Fruit fly (Drosophila melanogaster): ENCODE measurements around the gene crn.
A peak's percentile ranks its signal among the peaks of the same experiment; 100 is the strongest.

The crn gene

DNA sequence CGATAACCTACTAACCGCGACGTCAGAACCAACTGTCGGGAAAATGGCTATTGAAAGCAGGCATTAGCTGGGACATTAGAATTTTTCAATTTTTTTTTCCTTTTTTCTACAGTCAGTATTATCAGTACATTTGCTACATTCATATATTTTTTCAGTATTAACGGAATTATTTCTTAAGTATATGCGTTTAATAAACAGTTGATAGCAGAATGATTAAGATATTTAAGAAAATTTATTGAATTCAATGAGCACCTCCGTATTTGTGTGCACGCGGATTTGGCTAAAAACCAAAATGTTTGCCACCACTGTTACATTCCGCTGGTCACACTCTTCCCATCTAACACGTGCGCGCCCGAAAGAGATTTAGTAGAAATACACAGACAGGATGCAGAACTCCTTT is 12.7 kb upstream of the crn start, which contains the start of the genes temp and CG3071 (continued):
- TF ChIP-seq CG17802 (tag; optimal IDR thresholded peaks at IDR 0.05) (no peak), CG16863 (GFP tag; optimal IDR thresholded peaks at IDR 0.05) (peak; percentile 61), CG8089 (GFP tag; optimal IDR thresholded peaks at IDR 0.05) (peak; percentile 7), CG6791 (GFP tag; IDR thresholded peaks at IDR 0.05; ENCODE audit: partially characterized antibody) (no peak), nmo (GFP tag; optimal IDR thresholded peaks at IDR 0.05) (peak; percentile 78), ind (GFP tag; optimal IDR thresholded peaks at IDR 0.05) (peak; percentile 63), CG15479 (GFP tag; optimal IDR thresholded peaks at IDR 0.05) (peak; percentile 61), Bgb (GFP tag; IDR thresholded peaks at IDR 0.05; ENCODE audit: partially characterized antibody) (no peak), yki (optimal IDR thresholded peaks at IDR 0.05) (no peak), CG6272 (GFP tag; IDR thresholded peaks at IDR 0.05) (peak; percentile 56), CG8944 (GFP tag; optimal IDR thresholded peaks at IDR 0.05) (peak; percentile 50), tap (tag; optimal IDR thresholded peaks at IDR 0.05) (no peak), gro (GFP tag; optimal IDR thresholded peaks at IDR 0.05) (peak; percentile 42), sob (GFP tag; IDR thresholded peaks at IDR 0.05) (peak; percentile 52), Atf-2 (GFP tag; optimal IDR thresholded peaks at IDR 0.05) (peak; percentile 65), Nf-YB (GFP tag; optimal IDR thresholded peaks at IDR 0.05) (peak; percentile 34), zfh1 (GFP tag; IDR thresholded peaks at IDR 0.05) (no peak), Sin3A (optimal IDR thresholded peaks at IDR 0.05) (peak; percentile 89), da (GFP tag; optimal IDR thresholded peaks at IDR 0.05) (no peak), lbe (GFP tag; optimal IDR thresholded peaks at IDR 0.05) (peak; percentile 9), CG4404 (GFP tag; IDR thresholded peaks at IDR 0.05) (peak; percentile 66), CG6254 (GFP tag; optimal IDR thresholded peaks at IDR 0.05) (no peak), CG2202 (tag; optimal IDR thresholded peaks at IDR 0.05) (peak; percentile 6), CG9727 (GFP tag; optimal IDR thresholded peaks at IDR 0.05) (peak; percentile 74), kay (GFP tag; optimal IDR thresholded peaks at IDR 0.05) (peak; percentile 42), HLHmδ (GFP tag; optimal IDR thresholded peaks at IDR 0.05) (no peak), crc (GFP tag; optimal IDR thresholded peaks at IDR 0.05) (peak; percentile 23), zen2 (GFP tag; IDR thresholded peaks at IDR 0.05; ENCODE audit: partially characterized antibody) (no peak), HLH54F (GFP tag; optimal IDR thresholded peaks at IDR 0.05) (peak; percentile 68), seq (GFP tag; IDR thresholded peaks at IDR 0.05) (no peak), ERR (GFP tag; optimal IDR thresholded peaks at IDR 0.05) (peak; percentile 40), jing (GFP tag; optimal IDR thresholded peaks at IDR 0.05) (no peak), CG11695 (GFP tag; IDR thresholded peaks at IDR 0.05) (0 out of 3 replicates have a peak, but pooled peaks have one; percentile 37), Dll (GFP tag; IDR thresholded peaks at IDR 0.05; ENCODE audit: partially characterized antibody) (no peak), pita (GFP tag; optimal IDR thresholded peaks at IDR 0.05) (no peak), CG12942 (GFP tag; optimal IDR thresholded peaks at IDR 0.05) (peak; percentile 50), H2.0 (GFP tag; IDR thresholded peaks at IDR 0.05) (no peak; the same call in 1 of the 2 replicates), dpn (GFP tag; optimal IDR thresholded peaks at IDR 0.05) (peak; percentile 42 to 62), odd (GFP tag; optimal IDR thresholded peaks at IDR 0.05) (no peak), Nf-YC (tag; optimal IDR thresholded peaks at IDR 0.05) (peak; percentile 69), twi (tag; optimal IDR thresholded peaks at IDR 0.05) (peak; percentile 82), sima (GFP tag; optimal IDR thresholded peaks at IDR 0.05) (no peak), MBD-R2 (GFP tag; IDR thresholded peaks at IDR 0.05) (peak; percentile 76), CG15269 (tag; optimal IDR thresholded peaks at IDR 0.05) (peak; percentile 61), Opbp (GFP tag; IDR thresholded peaks at IDR 0.05; ENCODE audit: partially characterized antibody) (no peak), CG4820 (GFP tag; optimal IDR thresholded peaks at IDR 0.05) (peak; percentile 44), ATbp (GFP tag; optimal IDR thresholded peaks at IDR 0.05) (no peak), CG17568 (GFP tag; optimal IDR thresholded peaks at IDR 0.05) (no peak), CG10366 (GFP tag; IDR thresholded peaks at IDR 0.05) (peak; percentile 14; the same call in 1 of the 2 replicates), CG2116 (GFP tag; optimal IDR thresholded peaks at IDR 0.05) (peak; percentile 69), CG17912 (GFP tag; optimal IDR thresholded peaks at IDR 0.05) (no peak), Taf1 (GFP tag; IDR thresholded peaks at IDR 0.05) (peak; percentile 20; the same call in 1 of the 2 replicates)
